Worm (Caenorhabditis elegans): ENCODE data around the gene T01H3.3.

T01H3.3 gene

ce11 chrII:7920178-7920577 is 46.5 kb upstream of the T01H3.3 start:
- TF ChIP-seq nhr-71 (tag; optimal IDR thresholded peaks at IDR 0.05) (peak; percentile 27), ceh-63 (GFP tag; optimal IDR thresholded peaks at IDR 0.05) (peak; percentile 44), fos-1 (tag; optimal IDR thresholded peaks at IDR 0.05) (no peak), mep-1 (tag; optimal IDR thresholded peaks at IDR 0.05) (no peak), lin-39 (tag; optimal IDR thresholded peaks at IDR 0.05) (no peak), lin-14 (GFP tag; optimal IDR thresholded peaks at IDR 0.05) (peak; percentile 56)

- TF ChIP-seq alr-1 (tag; optimal IDR thresholded peaks at IDR 0.05; ENCODE audit: borderline replicate concordance) (no peak), efl-3 (GFP tag; optimal IDR thresholded peaks at IDR 0.05) (no peak), unc-86 (tag; optimal IDR thresholded peaks at IDR 0.05) (no peak), blmp-1 (tag; optimal IDR thresholded peaks at IDR 0.05) (no peak), lin-14 (GFP tag; optimal IDR thresholded peaks at IDR 0.05) (no peak), unc-62 (GFP tag; optimal IDR thresholded peaks at IDR 0.05) (no peak), swsn-7 (tag; optimal IDR thresholded peaks at IDR 0.05) (no peak), unc-98 (GFP tag; IDR thresholded peaks at IDR 0.05) (no peak), grh-1 (GFP tag; IDR thresholded peaks at IDR 0.05) (no peak), sptf-1 (tag; optimal IDR thresholded peaks at IDR 0.05) (no peak), lin-13 (GFP tag; optimal IDR thresholded peaks at IDR 0.05) (no peak), mab-9 (GFP tag; IDR thresholded peaks at IDR 0.05) (no peak), unc-130 (tag; optimal IDR thresholded peaks at IDR 0.05) (no peak)
Measured at ce11 chrII:7911015-7911414, 37.3 kb upstream of the T01H3.3 start, which contains the start of gene ZK675.4. ZK675.4 (plus strand) TSS chrII:7911315.

- TF ChIP-seq dpl-1 (GFP tag; optimal IDR thresholded peaks at IDR 0.05): no peak
- no peak for TF ChIP-seq sptf-1 (tag; optimal IDR thresholded peaks at IDR 0.05)
- no peak for TF ChIP-seq nhr-12 (tag; optimal IDR thresholded peaks at IDR 0.05)
- peak; percentile 36 for TF ChIP-seq ztf-4 (tag; optimal IDR thresholded peaks at IDR 0.05)
- peak; percentile 28 for TF ChIP-seq snu-23 (GFP tag; optimal IDR thresholded peaks at IDR 0.05)
- TF ChIP-seq isw-1 (GFP tag; IDR thresholded peaks at IDR 0.05): no peak
- peak; percentile 76 for TF ChIP-seq nhr-71 (tag; optimal IDR thresholded peaks at IDR 0.05)
- peak; percentile 44 for TF ChIP-seq nhr-20 (tag; optimal IDR thresholded peaks at IDR 0.05)
- no peak for TF ChIP-seq unc-98 (GFP tag; IDR thresholded peaks at IDR 0.05)
- peak; percentile 61 for TF ChIP-seq nhr-19 (GFP tag; conservative IDR thresholded peaks at IDR 0.05)
- TF ChIP-seq lsy-2 (tag; optimal IDR thresholded peaks at IDR 0.05): peak; percentile 2 to 26
- peak; percentile 66 for TF ChIP-seq lin-14 (GFP tag; optimal IDR thresholded peaks at IDR 0.05)
- TF ChIP-seq nhr-85 (tag): no peak
- TF ChIP-seq rnt-1 (tag; optimal IDR thresholded peaks at IDR 0.05): peak; percentile 63
- no peak for TF ChIP-seq aha-1 (tag; optimal IDR thresholded peaks at IDR 0.05)
Measured at ce11 chrII:7907539-7907997, 33.9 kb upstream of the T01H3.3 start, which contains the start of gene best-23. best-23 (minus strand) TSS chrII:7907589.

- no peak for TF ChIP-seq mab-9 (GFP tag; IDR thresholded peaks at IDR 0.05)
- no peak for TF ChIP-seq efl-1 (optimal IDR thresholded peaks at IDR 0.05)
- TF ChIP-seq efl-1 (GFP tag; optimal IDR thresholded peaks at IDR 0.05 in 1 of 2): peak in 1 of 2 experiments; percentile 90
Measured at ce11 chrII:7901990-7902389, 28.3 kb upstream of the T01H3.3 start.

ce11 chrII:7900762-7901161 is 27.1 kb upstream of the T01H3.3 start:
- TF ChIP-seq elt-2 (tag; optimal IDR thresholded peaks at IDR 0.05): no peak
- no peak for TF ChIP-seq sup-37 (GFP tag; optimal IDR thresholded peaks at IDR 0.05)
- TF ChIP-seq C04F5.9 (tag; optimal IDR thresholded peaks at IDR 0.05): no peak
- TF ChIP-seq unc-130 (tag; optimal IDR thresholded peaks at IDR 0.05): no peak
- no peak for TF ChIP-seq efl-3 (GFP tag; optimal IDR thresholded peaks at IDR 0.05)
- TF ChIP-seq dsc-1 (tag; optimal IDR thresholded peaks at IDR 0.05): no peak

Data from whole organism, L1 larva.